Fruit fly (Drosophila melanogaster): Measurements from ENCODE around the gene CG13856.

CG13856 gene

dm6 chr3R:22447874-22448254 lies 45.4 kb downstream of the CG13856 start, which contains the start of gene CG34376 (continued):
- TF ChIP-seq CG10431 (GFP tag; optimal IDR thresholded peaks at IDR 0.05) (peak; percentile 41), CG7357 (GFP tag; IDR thresholded peaks at IDR 0.05) (peak; percentile 58; the same call in 1 of the 3 replicates), tx (GFP tag; optimal IDR thresholded peaks at IDR 0.05) (no peak), fd64A (GFP tag; optimal IDR thresholded peaks at IDR 0.05) (no peak), Myb (GFP tag; optimal IDR thresholded peaks at IDR 0.05) (peak; percentile 50), vvl (GFP tag; IDR thresholded peaks at IDR 0.05) (no peak; the same call in 1 of the 2 replicates), MTF-1 (GFP tag; optimal IDR thresholded peaks at IDR 0.05; ENCODE audit: borderline replicate concordance) (peak; percentile 32), CG34224 (GFP tag; IDR thresholded peaks at IDR 0.05; ENCODE audit: partially characterized antibody) (peak; percentile 29; the same call in 1 of the 3 replicates), HmgZ (tag; optimal IDR thresholded peaks at IDR 0.05) (peak; percentile 39), lbe (GFP tag; optimal IDR thresholded peaks at IDR 0.05) (no peak), CG17385 (GFP tag; optimal IDR thresholded peaks at IDR 0.05) (peak; percentile 13), zfh1 (GFP tag; IDR thresholded peaks at IDR 0.05) (peak; percentile 71), CG18599 (GFP tag; optimal IDR thresholded peaks at IDR 0.05) (peak; percentile 49), Hmr (GFP tag; optimal IDR thresholded peaks at IDR 0.05) (peak; percentile 44), danr (GFP tag; IDR thresholded peaks at IDR 0.05) (no peak), fru (optimal IDR thresholded peaks at IDR 0.05) (no peak), CG1602 (GFP tag; optimal IDR thresholded peaks at IDR 0.05) (no peak), bab2 (GFP tag; optimal IDR thresholded peaks at IDR 0.05) (no peak), CG11504 (tag; optimal IDR thresholded peaks at IDR 0.05) (no peak), CG13775 (GFP tag; optimal IDR thresholded peaks at IDR 0.05) (peak; percentile 41), Gsc (GFP tag; IDR thresholded peaks at IDR 0.05) (no peak), D19A (tag; optimal IDR thresholded peaks at IDR 0.05) (no peak), lab (GFP tag; optimal IDR thresholded peaks at IDR 0.05) (peak; percentile 49), Usf (GFP tag; optimal IDR thresholded peaks at IDR 0.05) (no peak), CG2712 (tag; optimal IDR thresholded peaks at IDR 0.05) (peak; percentile 29), crol (GFP tag; IDR thresholded peaks at IDR 0.05) (peak; percentile 100), CG17612 (GFP tag; IDR thresholded peaks at IDR 0.05) (no peak), ttk (GFP tag; IDR thresholded peaks at IDR 0.05) (peak; percentile 35; the same call in 1 of the 2 replicates), zen (tag; optimal IDR thresholded peaks at IDR 0.05) (no peak), MBD-R2 (GFP tag; IDR thresholded peaks at IDR 0.05) (peak; percentile 65), fd102C (GFP tag; optimal IDR thresholded peaks at IDR 0.05) (no peak), lola (GFP tag; optimal IDR thresholded peaks at IDR 0.05) (peak in 1 of 3 experiments; percentile 7), nerfin-1 (tag; optimal IDR thresholded peaks at IDR 0.05) (peak; percentile 34), stc (GFP tag; IDR thresholded peaks at IDR 0.05) (peak; percentile 23; the same call in 1 of the 2 replicates), ato (GFP tag; IDR thresholded peaks at IDR 0.05; ENCODE audit: partially characterized antibody) (peak; percentile 44; the same call in 1 of the 2 replicates), chn (GFP tag; optimal IDR thresholded peaks at IDR 0.05) (no peak), fd3F (GFP tag; optimal IDR thresholded peaks at IDR 0.05) (no peak), CG1233 (GFP tag; optimal IDR thresholded peaks at IDR 0.05) (peak; percentile 10), emc (GFP tag; optimal IDR thresholded peaks at IDR 0.05) (no peak), da (GFP tag; optimal IDR thresholded peaks at IDR 0.05) (no peak), CG9437 (GFP tag; optimal IDR thresholded peaks at IDR 0.05) (peak; percentile 76), CG4328 (GFP tag; optimal IDR thresholded peaks at IDR 0.05) (no peak), CG2678 (tag; optimal IDR thresholded peaks at IDR 0.05) (peak; percentile 38), bowl (GFP tag; IDR thresholded peaks at IDR 0.05) (no peak; the same call in 1 of the 2 replicates), cas (GFP tag; IDR thresholded peaks at IDR 0.05) (no peak), CG32767 (GFP tag; IDR thresholded peaks at IDR 0.05) (0 out of 2 replicates have a peak, but pooled peaks have one; percentile 25), bigmax (GFP tag; optimal IDR thresholded peaks at IDR 0.05) (no peak), al (GFP tag; IDR thresholded peaks at IDR 0.05) (no peak; the same call in 1 of the 2 replicates), trem (tag; optimal IDR thresholded peaks at IDR 0.05) (peak; percentile 57), CG10274 (GFP tag; optimal IDR thresholded peaks at IDR 0.05) (no peak), Jarid2 (GFP tag; optimal IDR thresholded peaks at IDR 0.05) (peak; percentile 65)
